Fruit fly (Drosophila melanogaster): ENCODE measurements around the gene CG34150.

- TF ChIP-seq CTCF (optimal IDR thresholded peaks at IDR 0.05) (no peak), CG8478 (optimal IDR thresholded peaks at IDR 0.05) (no peak)
Measured at dm6 chr3R:24851429-24851828, 37.4 kb downstream of the CG34150 start, which contains the start of gene Nct.
